Worm (Caenorhabditis elegans) whole organism, young adult: Measurements from ENCODE around the gene F13E9.16.

Source experiments
- ets-4 ChIP-seq: fragments of 200-800 bp; sonication (Bioruptor generic); optimal IDR thresholded peaks from 2 replicates; lab custom pipeline; 2018; ENCODE audit warnings: mild to moderate bottlenecking, missing genetic modification characterization, missing compliant biosample characterization
- snpc-4 ChIP-seq, 5 experiments: fragments of 150-350 bp in 1 of 5; sonication (generic microtip) in 4 of 5; optimal IDR thresholded peaks; 2 replicates each; lab custom pipeline; 2014 to 2018; ENCODE audit warnings: missing genetic modification characterization in 5 of 5, missing biosample characterization in 3 of 5, antibody characterized with exemption in 2 of 5, mild to moderate bottlenecking in 2 of 5, missing compliant biosample characterization in 2 of 5, missing genotype in 2 of 5, moderate library complexity in 2 of 5, missing genetic modification reagents in 1 of 5

ce11 chrIV:10842705-10843364 is 44.4 kb downstream of the F13E9.16 start, which contains the start of gene T11G6.5:
- no peak for TF ChIP-seq ets-4 (GFP tag; lab: Kevin White, UChicago)
- TF ChIP-seq snpc-4 (GFP tag; optimal IDR thresholded peaks at IDR 0.05; lab: Kevin White, UChicago), result no peak
- peak in 1 of 4 experiments; percentile 13 for TF ChIP-seq snpc-4 (tag; optimal IDR thresholded peaks at IDR 0.05; lab: Kevin White, UChicago)
